Worm (Caenorhabditis elegans) whole organism, L4/young adult: ENCODE data around the gene frh-1.

Source experiments
- W03F9.2 ChIP-seq: fragments of 150-350 bp; optimal IDR thresholded peaks from 2 replicates; lab custom pipeline; 2014; ENCODE audit warnings: missing biosample characterization, missing genetic modification characterization
- dao-5 ChIP-seq: sonication (generic microtip); optimal IDR thresholded peaks from 2 replicates; lab custom pipeline; 2016; ENCODE audit warnings: missing genotype, missing genetic modification characterization, moderate library complexity, missing compliant biosample characterization
- him-1 ChIP-seq: sonication (generic microtip); optimal IDR thresholded peaks from 2 replicates; lab custom pipeline; 2016; ENCODE audit warnings: missing genotype, missing genetic modification reagents, missing genetic modification characterization, missing compliant biosample characterization

frh-1 gene

DNA sequence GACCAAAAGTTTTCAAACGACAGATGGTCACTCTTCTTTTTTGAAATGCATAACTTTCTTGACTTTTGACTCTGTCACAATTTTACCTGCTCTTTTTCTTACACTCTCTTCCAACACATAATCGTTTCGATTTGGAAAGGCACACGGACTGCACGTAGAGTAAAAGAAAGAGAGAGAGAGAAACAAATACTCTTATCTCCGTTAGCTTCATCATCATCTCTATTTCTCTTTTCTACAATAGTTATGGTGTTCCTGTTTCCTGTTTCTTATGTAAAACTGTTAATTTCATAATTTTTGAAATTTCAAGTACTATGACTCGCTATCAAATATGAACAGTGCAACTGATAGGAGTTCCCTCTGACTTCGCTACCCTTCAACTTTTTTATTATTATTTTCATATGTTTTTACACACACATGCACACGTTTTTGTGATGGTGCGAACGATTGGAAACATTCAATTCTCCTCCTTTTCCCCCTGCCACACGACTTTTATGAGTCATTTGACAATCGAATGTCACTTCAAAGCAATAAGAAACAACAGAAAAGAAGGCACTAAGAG lies 13.0 kb downstream of the frh-1 start:
- TF ChIP-seq dao-5 (no peak), W03F9.2 (tag; lab: Kevin White, UChicago) (peak; percentile 55), him-1 (tag; lab: Kevin White, UChicago) (no peak)

DNA sequence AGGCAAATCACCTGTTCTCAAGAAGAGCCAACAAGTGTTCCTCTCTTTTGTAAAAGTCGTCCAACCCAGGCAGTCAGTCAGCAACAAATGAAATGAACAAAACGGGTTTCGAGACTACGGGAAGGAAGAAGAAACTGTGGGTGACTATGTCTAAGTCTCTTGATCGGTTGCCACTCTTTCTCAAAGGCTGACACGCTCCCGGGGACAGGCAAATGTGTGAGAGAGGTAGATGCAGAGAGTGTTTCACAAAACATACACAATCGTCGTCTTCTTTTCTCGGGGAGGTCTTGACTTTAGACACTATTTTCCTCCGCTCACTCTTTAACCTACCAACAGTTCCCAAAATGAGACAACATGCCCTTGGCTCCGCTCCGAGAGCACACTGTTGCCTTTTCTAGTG lies 13.9 kb downstream of the frh-1 start:
- TF ChIP-seq dao-5 = peak; percentile 25
- TF ChIP-seq W03F9.2 (tag; lab: Kevin White, UChicago) = no peak
- TF ChIP-seq him-1 (tag; lab: Kevin White, UChicago) = no peak

ce11 chrII:5931904-5932764 lies 14.9 kb downstream of the frh-1 start:
- TF ChIP-seq dao-5 (no peak), W03F9.2 (tag; lab: Kevin White, UChicago) (no peak), him-1 (tag; lab: Kevin White, UChicago) (no peak)

DNA sequence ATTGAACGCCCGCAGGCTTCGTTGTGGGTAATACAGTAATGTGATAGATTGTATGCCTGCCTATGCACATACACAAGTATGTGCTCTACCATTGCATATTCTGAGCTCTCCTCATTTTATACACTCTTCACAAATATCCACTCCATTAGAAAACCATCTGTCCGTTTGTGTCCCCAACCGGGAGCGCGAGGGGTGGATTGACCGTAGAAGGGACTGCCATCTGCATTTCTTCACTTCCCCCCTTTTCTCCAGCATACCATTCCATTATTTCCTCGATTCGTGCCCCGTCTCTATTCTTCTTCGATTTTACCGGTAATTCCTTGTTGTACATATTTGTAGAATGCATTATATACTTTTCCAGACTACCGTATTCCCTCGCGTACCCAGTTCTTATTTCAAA lies 15.9 kb downstream of the frh-1 start:
- no peak for TF ChIP-seq him-1 (tag; lab: Kevin White, UChicago)
- no peak for TF ChIP-seq dao-5
- TF ChIP-seq W03F9.2 (tag; lab: Kevin White, UChicago) = no peak

DNA sequence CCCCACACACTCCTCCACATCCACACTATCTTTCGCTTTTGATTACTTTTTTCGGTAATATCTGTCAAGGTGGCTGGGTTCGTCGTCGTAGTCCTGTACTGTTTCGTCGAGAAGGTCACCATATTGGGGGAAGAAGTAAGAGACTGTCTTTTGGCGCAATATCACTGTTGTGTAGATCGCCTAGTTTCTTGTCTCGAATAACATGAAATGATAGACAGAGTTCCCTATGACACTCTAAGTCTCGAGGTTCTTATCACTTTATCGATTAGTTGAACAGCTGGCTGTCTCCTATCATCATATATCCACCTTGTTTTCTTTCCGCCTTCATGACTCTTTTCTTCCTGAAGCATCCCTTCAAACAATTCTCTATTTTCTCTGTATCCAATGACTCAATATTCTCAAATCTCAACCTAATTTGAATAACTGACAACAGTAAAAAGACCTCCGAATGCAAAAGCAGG lies 16.8 kb downstream of the frh-1 start:
- no peak for TF ChIP-seq W03F9.2 (tag; lab: Kevin White, UChicago)
- no peak for TF ChIP-seq him-1 (tag; lab: Kevin White, UChicago)
- TF ChIP-seq dao-5 = no peak

ce11 chrII:5936009-5936408 lies 18.8 kb downstream of the frh-1 start:
- TF ChIP-seq W03F9.2 (tag; lab: Kevin White, UChicago) = no peak
- no peak for TF ChIP-seq dao-5
- TF ChIP-seq him-1 (tag; lab: Kevin White, UChicago) = no peak

- TF ChIP-seq him-1 (tag; lab: Kevin White, UChicago) (no peak), dao-5 (no peak), W03F9.2 (tag; lab: Kevin White, UChicago) (no peak)
These were observed 23.6 kb downstream of the frh-1 start, which contains the start of gene F28B12.6 for ce11 chrII:5940815-5941214. TSS of gene F28B12.6 (plus strand) at chrII:5940863.

- TF ChIP-seq him-1 (tag; lab: Kevin White, UChicago) = peak; percentile 16
- TF ChIP-seq W03F9.2 (tag; lab: Kevin White, UChicago) = no peak
- TF ChIP-seq dao-5 = no peak
These were observed 25.4 kb downstream of the frh-1 start, which contains the start of gene F28B12.1 for ce11 chrII:5942593-5942992. TSS of gene F28B12.1 (plus strand) at chrII:5942927.

- TF ChIP-seq dao-5 (no peak), W03F9.2 (tag; lab: Kevin White, UChicago) (no peak), him-1 (tag; lab: Kevin White, UChicago) (no peak)
These were observed 27.0 kb downstream of the frh-1 start, which contains the start of gene B0034.2 for ce11 chrII:5944268-5944667. TSS of gene B0034.2 (minus strand) at chrII:5944368.

DNA sequence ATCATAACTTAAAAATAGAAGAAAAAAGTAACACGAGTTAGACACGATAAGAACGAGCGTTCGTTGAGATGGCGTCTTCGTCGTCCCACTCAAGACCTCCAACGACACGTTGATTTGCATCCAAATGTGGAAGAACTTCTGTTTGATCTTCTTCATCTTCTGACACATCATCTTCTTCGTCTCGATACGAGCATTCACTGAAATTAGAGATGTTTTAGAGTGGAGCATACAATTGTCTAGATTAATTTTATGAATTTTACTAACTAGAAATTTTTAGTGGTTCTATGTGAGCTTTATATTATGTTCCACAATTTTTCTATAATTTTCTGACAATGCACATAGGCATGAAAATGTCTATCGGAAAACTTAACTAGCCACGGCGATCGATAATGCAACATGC lies 28.6 kb downstream of the frh-1 start:
- TF ChIP-seq dao-5 (no peak), him-1 (tag; lab: Kevin White, UChicago) (no peak), W03F9.2 (tag; lab: Kevin White, UChicago) (no peak)

DNA sequence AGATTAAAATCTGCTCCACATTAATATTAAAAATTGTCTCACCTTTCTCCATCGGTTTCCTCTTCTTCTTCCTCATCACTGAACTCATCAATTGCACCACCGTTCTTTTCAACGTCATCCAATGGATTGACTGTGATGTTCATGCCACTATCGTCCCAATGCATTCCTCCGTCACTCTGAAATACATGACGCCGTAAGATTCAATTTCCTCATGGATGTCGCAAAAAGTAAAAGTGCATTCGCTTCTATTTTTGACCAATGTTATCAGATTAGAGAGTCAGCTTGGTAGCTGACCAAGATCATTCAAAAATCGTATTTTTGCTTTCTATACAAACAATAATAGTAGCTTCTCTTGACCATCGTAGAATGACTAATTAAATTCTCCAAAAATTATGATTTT lies 29.2 kb downstream of the frh-1 start:
- TF ChIP-seq him-1 (tag; lab: Kevin White, UChicago) (no peak), W03F9.2 (tag; lab: Kevin White, UChicago) (no peak), dao-5 (no peak)

DNA sequence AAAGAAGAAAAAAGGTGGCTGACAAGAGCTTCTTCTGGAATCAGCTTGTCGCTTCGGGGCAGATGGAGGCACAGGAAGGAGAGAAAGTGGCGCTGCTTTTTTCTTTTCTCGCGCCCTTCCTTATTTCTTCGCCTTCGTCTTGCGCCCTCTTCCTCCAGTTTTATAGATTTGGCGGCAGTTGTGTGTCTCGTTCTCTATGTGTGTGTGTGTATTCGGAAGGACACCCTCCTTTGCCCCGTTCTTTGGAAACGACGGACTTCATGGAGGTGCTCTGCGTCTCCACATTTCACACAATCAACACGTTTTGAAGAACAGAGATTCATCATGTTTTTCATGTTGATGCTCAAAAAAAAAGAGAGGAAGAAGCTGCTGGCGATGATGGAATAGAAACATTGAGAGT lies 31.5 kb downstream of the frh-1 start:
- TF ChIP-seq him-1 (tag; lab: Kevin White, UChicago) = no peak
- no peak for TF ChIP-seq dao-5
- no peak for TF ChIP-seq W03F9.2 (tag; lab: Kevin White, UChicago)

DNA sequence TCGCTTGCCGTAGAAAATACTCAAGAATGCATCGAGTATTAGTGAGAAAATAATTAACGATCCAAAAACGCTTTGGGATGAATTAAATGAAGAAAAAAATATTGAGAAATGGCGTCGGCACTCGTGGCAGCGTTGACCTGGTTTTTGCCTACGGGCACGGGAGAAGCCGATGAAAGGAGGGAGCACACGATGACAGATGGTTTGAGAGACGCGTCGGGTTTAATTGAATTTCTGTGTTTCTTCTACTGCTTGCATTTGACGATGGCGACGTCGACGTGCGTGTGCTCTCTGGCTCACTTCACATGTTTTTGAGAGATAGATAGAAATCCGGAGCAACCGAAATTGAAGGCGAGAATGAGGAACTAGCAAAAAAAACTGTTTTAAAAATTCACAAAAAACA lies 33.4 kb downstream of the frh-1 start:
- TF ChIP-seq dao-5 = no peak
- no peak for TF ChIP-seq him-1 (tag; lab: Kevin White, UChicago)
- TF ChIP-seq W03F9.2 (tag; lab: Kevin White, UChicago) = no peak

DNA sequence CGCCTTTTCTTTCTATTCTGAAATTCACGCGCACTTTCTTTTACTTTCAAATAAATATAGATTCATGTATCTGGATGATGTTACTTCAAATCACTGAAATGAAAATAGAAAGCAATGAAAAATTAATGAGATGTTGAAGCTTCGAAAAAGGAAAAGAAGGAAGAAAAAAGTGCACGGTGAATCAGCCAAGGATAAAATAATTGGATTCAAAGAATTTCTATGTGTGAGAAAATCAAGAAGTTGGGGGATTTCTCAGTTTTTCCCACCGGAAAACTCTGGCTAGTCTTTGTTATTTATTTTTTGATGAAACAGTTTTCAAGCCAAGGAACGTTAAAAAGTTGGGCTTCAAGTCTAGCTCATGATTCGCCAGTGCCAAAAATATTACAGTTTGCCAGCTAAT lies 34.5 kb downstream of the frh-1 start:
- TF ChIP-seq him-1 (tag; lab: Kevin White, UChicago) (no peak), dao-5 (no peak), W03F9.2 (tag; lab: Kevin White, UChicago) (no peak)
